Worm (Caenorhabditis elegans): ENCODE results near the gene syg-2.

ce11 chrX:14701490-14701889 lies 46.7 kb downstream of the syg-2 start, which contains the start of gene F40E10.5:
- TF ChIP-seq ztf-4 (tag; optimal IDR thresholded peaks at IDR 0.05) = no peak
- no peak for TF ChIP-seq R02D3.7 (tag; optimal IDR thresholded peaks at IDR 0.05)
- TF ChIP-seq nhr-23 (tag; optimal IDR thresholded peaks at IDR 0.05) = no peak
- no peak for TF ChIP-seq nhr-76 (tag; optimal IDR thresholded peaks at IDR 0.05)
- TF ChIP-seq unc-39 (tag; optimal IDR thresholded peaks at IDR 0.05) = no peak
- TF ChIP-seq ZK546.5 (tag; optimal IDR thresholded peaks at IDR 0.05) = no peak
- no peak for TF ChIP-seq ama-1 (optimal IDR thresholded peaks at IDR 0.05)
- TF ChIP-seq nhr-11 (tag; optimal IDR thresholded peaks at IDR 0.05) = no peak
- no peak for TF ChIP-seq lin-15B (tag; optimal IDR thresholded peaks at IDR 0.05)
